Worm (Caenorhabditis elegans) whole organism, young adult: ENCODE measurements around the gene lurp-1.

Source experiments
- B0019.2 ChIP-seq: fragments of 200-800 bp; sonication (Bioruptor generic); conservative IDR thresholded peaks from 2 replicates; pipeline ENCODE4 v1.3.6; 2022; ENCODE audit warnings: missing genetic modification reagents, missing genetic modification characterization, missing compliant biosample characterization
- B0261.1 ChIP-seq: sonication (generic microtip); optimal IDR thresholded peaks from 2 replicates; lab custom pipeline; 2016; ENCODE audit warnings: mild to moderate bottlenecking, missing genetic modification characterization, moderate library complexity, missing compliant biosample characterization
- B0336.3 ChIP-seq: fragments of 200-800 bp; sonication (Bioruptor generic); IDR thresholded peaks from 2 replicates; pipeline ENCODE4 v1.3.6; 2022; ENCODE audit warnings: missing genetic modification characterization, missing compliant biosample characterization
- C17E4.6 ChIP-seq: fragments of 200-800 bp; sonication (Bioruptor generic); IDR thresholded peaks from 2 replicates; pipeline ENCODE4 v1.3.6; 2022; ENCODE audit warnings: missing genetic modification reagents, missing genetic modification characterization, missing compliant biosample characterization
- F33H1.4 ChIP-seq: fragments of 200-800 bp; sonication (Bioruptor generic); IDR thresholded peaks from 2 replicates; pipeline ENCODE4 v1.3.6; 2022; ENCODE audit warnings: missing genetic modification reagents, missing genetic modification characterization, missing compliant biosample characterization
- K11D2.4 ChIP-seq: fragments of 200-800 bp; sonication (Bioruptor generic); IDR thresholded peaks from 2 replicates; pipeline ENCODE4 v1.3.6; 2022; ENCODE audit warnings: missing genetic modification reagents, missing genetic modification characterization, missing compliant biosample characterization
- K12H6.12 ChIP-seq: fragments of 200-800 bp; sonication (Bioruptor generic); optimal IDR thresholded peaks from 2 replicates; lab custom pipeline; 2018; ENCODE audit warnings: mild to moderate bottlenecking, missing genetic modification characterization, missing compliant biosample characterization
- Y53F4B.3 ChIP-seq: fragments of 200-800 bp; sonication (Bioruptor generic); IDR thresholded peaks from 2 replicates; pipeline ENCODE4 v1.3.6; 2022; ENCODE audit warnings: missing genetic modification reagents, missing genetic modification characterization, missing compliant biosample characterization
- Y95B8A.8 ChIP-seq: fragments of 200-800 bp; sonication (Bioruptor generic); IDR thresholded peaks from 2 replicates; pipeline ENCODE4 v1.3.6; 2022; ENCODE audit warnings: missing genetic modification reagents, missing genetic modification characterization, missing compliant biosample characterization
- ZK185.1 ChIP-seq: sonication (generic microtip); optimal IDR thresholded peaks from 2 replicates; lab custom pipeline; 2016; ENCODE audit warnings: mild to moderate bottlenecking, missing genetic modification characterization, missing compliant biosample characterization; ENCODE audit not compliant: poor library complexity, severe bottlenecking
- ama-1 ChIP-seq, 3 experiments: fragments of 150-350 bp in 1 of 3; sonication (generic microtip) in 2 of 3; optimal IDR thresholded peaks; 2 replicates each; lab custom pipeline; 2014 to 2018; ENCODE audit warnings: missing biosample characterization in 2 of 3, missing genetic modification characterization in 2 of 3, missing genetic modification reagents in 2 of 3
- athp-1 ChIP-seq: sonication (generic microtip); optimal IDR thresholded peaks from 2 replicates; lab custom pipeline; 2017; ENCODE audit warnings: mild to moderate bottlenecking, missing genetic modification characterization, missing compliant biosample characterization
- bed-1 ChIP-seq: fragments of 200-800 bp; sonication (Bioruptor generic); IDR thresholded peaks from 2 replicates; pipeline ENCODE4 v1.3.6; 2022; ENCODE audit warnings: missing genetic modification reagents, missing genetic modification characterization, missing compliant biosample characterization
- ccch-3 ChIP-seq: fragments of 200-800 bp; sonication (Bioruptor generic); optimal IDR thresholded peaks from 2 replicates; lab custom pipeline; 2018; ENCODE audit warnings: mild to moderate bottlenecking, missing genetic modification characterization, missing compliant biosample characterization
- ceh-100 ChIP-seq: fragments of 200-800 bp; sonication (Bioruptor generic); IDR thresholded peaks from 2 replicates; pipeline ENCODE4 v1.3.6; 2022; ENCODE audit warnings: missing genetic modification reagents, missing genetic modification characterization, missing compliant biosample characterization
- ceh-40 ChIP-seq: fragments of 200-800 bp; sonication (Bioruptor generic); IDR thresholded peaks from 2 replicates; pipeline ENCODE4 v1.3.6; 2022; ENCODE audit warnings: missing genetic modification characterization, missing compliant biosample characterization
- ceh-58 ChIP-seq: fragments of 200-800 bp; sonication (Bioruptor generic); IDR thresholded peaks from 2 replicates; pipeline ENCODE4 v1.3.6; 2022; ENCODE audit warnings: missing genetic modification characterization, missing compliant biosample characterization
- efl-1 ChIP-seq: fragments of 150-350 bp; optimal IDR thresholded peaks from 2 replicates; lab custom pipeline; 2014; ENCODE audit warnings: missing biosample characterization, missing genetic modification reagents, missing genetic modification characterization
- egl-18 ChIP-seq: fragments of 200-800 bp; sonication (Bioruptor generic); IDR thresholded peaks from 2 replicates; pipeline ENCODE4 v1.3.6; 2022; ENCODE audit warnings: missing genetic modification reagents, missing genetic modification characterization, missing compliant biosample characterization
- him-1 ChIP-seq: sonication (generic microtip); optimal IDR thresholded peaks from 2 replicates; lab custom pipeline; 2016; ENCODE audit warnings: missing genotype, missing genetic modification reagents, missing genetic modification characterization, missing compliant biosample characterization
- hmg-20 ChIP-seq: fragments of 200-800 bp; sonication (Bioruptor generic); IDR thresholded peaks from 2 replicates; pipeline ENCODE4 v1.3.6; 2022; ENCODE audit warnings: missing genetic modification reagents, missing genetic modification characterization, missing compliant biosample characterization
- let-526 ChIP-seq: fragments of 200-800 bp; sonication (Bioruptor generic); IDR thresholded peaks from 2 replicates; pipeline ENCODE4 v1.3.6; 2022; ENCODE audit warnings: missing genetic modification reagents, missing genetic modification characterization, missing compliant biosample characterization
- lsy-27 ChIP-seq: sonication (generic microtip); optimal IDR thresholded peaks from 2 replicates; lab custom pipeline; 2017; ENCODE audit warnings: missing genetic modification characterization, mild to moderate bottlenecking, missing compliant biosample characterization, antibody characterized with exemption, missing genotype, borderline replicate concordance; ENCODE audit not compliant: insufficient read depth
- madf-3 ChIP-seq: fragments of 200-800 bp; sonication (Bioruptor generic); IDR thresholded peaks from 2 replicates; pipeline ENCODE4 v1.3.6; 2022; ENCODE audit warnings: missing genetic modification reagents, missing genetic modification characterization, missing compliant biosample characterization
- nhr-120 ChIP-seq: fragments of 200-800 bp; sonication (Bioruptor generic); IDR thresholded peaks from 2 replicates; pipeline ENCODE4 v1.3.6; 2022; ENCODE audit warnings: missing genetic modification characterization, missing compliant biosample characterization
- repo-1 ChIP-seq: sonication (generic microtip); optimal IDR thresholded peaks from 2 replicates; lab custom pipeline; 2017; ENCODE audit warnings: mild to moderate bottlenecking, missing genetic modification characterization, missing compliant biosample characterization
- snpc-3.4 ChIP-seq: sonication (generic microtip); optimal IDR thresholded peaks from 2 replicates; lab custom pipeline; 2017; ENCODE audit warnings: missing genetic modification characterization, mild to moderate bottlenecking, missing compliant biosample characterization, antibody characterized with exemption, moderate library complexity, missing genotype, missing genetic modification reagents
- zim-3 ChIP-seq: sonication (generic microtip); optimal IDR thresholded peaks from 2 replicates; lab custom pipeline; 2017; ENCODE audit warnings: mild to moderate bottlenecking, missing genetic modification characterization, moderate library complexity, missing compliant biosample characterization
- ztf-22 ChIP-seq: fragments of 200-800 bp; sonication (Bioruptor generic); optimal IDR thresholded peaks from 2 replicates; lab custom pipeline; 2018; ENCODE audit warnings: mild to moderate bottlenecking, missing genetic modification characterization, moderate library complexity, missing compliant biosample characterization
- ztf-26 ChIP-seq: sonication (generic microtip); optimal IDR thresholded peaks from 2 replicates; lab custom pipeline; 2017; ENCODE audit warnings: missing genetic modification characterization, missing compliant biosample characterization

The lurp-1 gene

ce11 chrII:10930678-10931650 is 50.2 kb downstream of the lurp-1 start:
- no peak for TF ChIP-seq zim-3 (tag; lab: Kevin White, UChicago)
- no peak for TF ChIP-seq B0019.2 (GFP tag; lab: Robert Waterston, UW)
- no peak for TF ChIP-seq F33H1.4 (GFP tag; lab: Robert Waterston, UW)
- TF ChIP-seq B0336.3, result no peak
- no peak for TF ChIP-seq Y53F4B.3
- TF ChIP-seq madf-3 (GFP tag; lab: Robert Waterston, UW), result 0 out of 2 replicates have a peak, but pooled peaks have one; percentile 57
- TF ChIP-seq ztf-22 (GFP tag; lab: Kevin White, UChicago), result no peak
- TF ChIP-seq let-526 (GFP tag; lab: Robert Waterston, UW), result no peak
- TF ChIP-seq athp-1 (tag; lab: Kevin White, UChicago), result no peak
- no peak for TF ChIP-seq Y95B8A.8
- TF ChIP-seq B0261.1 (tag; lab: Kevin White, UChicago), result no peak
- no peak for TF ChIP-seq hmg-20 (GFP tag; lab: Robert Waterston, UW)
- no peak for TF ChIP-seq ceh-58 (GFP tag; lab: Robert Waterston, UW)
- no peak for TF ChIP-seq snpc-3.4 (tag; lab: Kevin White, UChicago)
- no peak for TF ChIP-seq ZK185.1 (tag; lab: Kevin White, UChicago)
- TF ChIP-seq C17E4.6 (GFP tag; lab: Robert Waterston, UW), result no peak
- peak; percentile 27; the same call in 1 of the 2 replicates for TF ChIP-seq K11D2.4 (GFP tag; lab: Robert Waterston, UW)
- TF ChIP-seq repo-1 (tag; lab: Kevin White, UChicago), result peak; percentile 6
- TF ChIP-seq lsy-27 (tag; lab: Kevin White, UChicago), result no peak
- peak; percentile 11 for TF ChIP-seq ztf-26 (tag; lab: Kevin White, UChicago)
- TF ChIP-seq ceh-100 (GFP tag; lab: Robert Waterston, UW), result no peak
- TF ChIP-seq egl-18 (GFP tag; lab: Robert Waterston, UW), result 0 out of 2 replicates have a peak, but pooled peaks have one; percentile 64
- TF ChIP-seq ama-1 (optimal IDR thresholded peaks at IDR 0.05; lab: Kevin White, UChicago), result peak; percentile 28
- no peak for TF ChIP-seq ama-1 (GFP tag; optimal IDR thresholded peaks at IDR 0.05; lab: Kevin White, UChicago)
- TF ChIP-seq nhr-120, result no peak
- peak; percentile 22 for TF ChIP-seq him-1 (tag; lab: Kevin White, UChicago)
- no peak for TF ChIP-seq K12H6.12 (tag; lab: Kevin White, UChicago)
- no peak for TF ChIP-seq efl-1
- TF ChIP-seq ccch-3, result no peak
- 0 out of 2 replicates have a peak, but pooled peaks have one; percentile 15 for TF ChIP-seq ceh-40 (GFP tag; lab: Robert Waterston, UW)
- TF ChIP-seq bed-1, result no peak
